Worm (Caenorhabditis elegans): ENCODE data around the gene F47D12.9.

ce11 chrIII:6343229-6343628 is 40.0 kb upstream of the F47D12.9 start, which contains the start of gene C56G2.9:
- TF ChIP-seq nhr-27 (tag; optimal IDR thresholded peaks at IDR 0.05), result no peak
- TF ChIP-seq ama-1 (optimal IDR thresholded peaks at IDR 0.05), result no peak
- TF ChIP-seq ama-1 (GFP tag; optimal IDR thresholded peaks at IDR 0.05), result no peak
- TF ChIP-seq repo-1 (tag; optimal IDR thresholded peaks at IDR 0.05), result no peak
- TF ChIP-seq attf-6 (GFP tag; IDR thresholded peaks at IDR 0.05), result no peak
- TF ChIP-seq ztf-25 (GFP tag; IDR thresholded peaks at IDR 0.05), result no peak
- no peak for TF ChIP-seq F37B4.10 (GFP tag; IDR thresholded peaks at IDR 0.05)
- no peak for TF ChIP-seq mes-4 (tag; optimal IDR thresholded peaks at IDR 0.05)
- no peak for TF ChIP-seq aptf-3 (GFP tag; IDR thresholded peaks at IDR 0.05)
- TF ChIP-seq mxl-1 (tag; optimal IDR thresholded peaks at IDR 0.05), result no peak
- no peak for TF ChIP-seq dpff-1 (tag; optimal IDR thresholded peaks at IDR 0.05)
- no peak for TF ChIP-seq B0019.2 (GFP tag; conservative IDR thresholded peaks at IDR 0.05)
- no peak for TF ChIP-seq akir-1 (GFP tag; optimal IDR thresholded peaks at IDR 0.05)
- no peak for TF ChIP-seq unc-62 (GFP tag; optimal IDR thresholded peaks at IDR 0.05)
- TF ChIP-seq atf-7 (tag; optimal IDR thresholded peaks at IDR 0.05), result no peak
